Worm (Caenorhabditis elegans) whole organism, young adult: ENCODE measurements around the gene bcas-2.

Experiments used
- B0261.1 ChIP-seq: sonication (generic microtip); optimal IDR thresholded peaks from 2 replicates; lab custom pipeline; 2016; ENCODE audit warnings: mild to moderate bottlenecking, missing genetic modification characterization, moderate library complexity, missing compliant biosample characterization
- B0336.3 ChIP-seq: fragments of 200-800 bp; sonication (Bioruptor generic); IDR thresholded peaks from 2 replicates; pipeline ENCODE4 v1.3.6; 2022; ENCODE audit warnings: missing genetic modification characterization, missing compliant biosample characterization
- C17E4.6 ChIP-seq: fragments of 200-800 bp; sonication (Bioruptor generic); IDR thresholded peaks from 2 replicates; pipeline ENCODE4 v1.3.6; 2022; ENCODE audit warnings: missing genetic modification reagents, missing genetic modification characterization, missing compliant biosample characterization
- F10E7.11 ChIP-seq: sonication (generic microtip); optimal IDR thresholded peaks from 2 replicates; lab custom pipeline; 2017; ENCODE audit warnings: mild to moderate bottlenecking, missing genetic modification characterization, moderate library complexity, missing compliant biosample characterization
- F33H1.4 ChIP-seq: fragments of 200-800 bp; sonication (Bioruptor generic); IDR thresholded peaks from 2 replicates; pipeline ENCODE4 v1.3.6; 2022; ENCODE audit warnings: missing genetic modification reagents, missing genetic modification characterization, missing compliant biosample characterization
- F39B2.1 ChIP-seq: fragments of 200-800 bp; sonication (Bioruptor generic); IDR thresholded peaks from 2 replicates; pipeline ENCODE4 v1.3.6; 2022; ENCODE audit warnings: missing genetic modification reagents, missing genetic modification characterization, missing compliant biosample characterization
- K11D2.4 ChIP-seq: fragments of 200-800 bp; sonication (Bioruptor generic); IDR thresholded peaks from 2 replicates; pipeline ENCODE4 v1.3.6; 2022; ENCODE audit warnings: missing genetic modification reagents, missing genetic modification characterization, missing compliant biosample characterization
- T07F8.4 ChIP-seq: sonication (generic microtip); optimal IDR thresholded peaks from 2 replicates; lab custom pipeline; 2016; ENCODE audit warnings: mild to moderate bottlenecking, missing genetic modification characterization, moderate library complexity, missing compliant biosample characterization
- Y56A3A.18 ChIP-seq: fragments of 200-800 bp; sonication (Bioruptor generic); IDR thresholded peaks from 2 replicates; pipeline ENCODE4 v1.3.6; 2022; ENCODE audit warnings: missing genetic modification reagents, missing genetic modification characterization, missing compliant biosample characterization
- Y67H2A.10 ChIP-seq: fragments of 200-800 bp; sonication (Bioruptor generic); conservative IDR thresholded peaks from 2 replicates; pipeline ENCODE4 v1.3.6; 2022; ENCODE audit warnings: missing genetic modification reagents, missing genetic modification characterization, missing compliant biosample characterization
- athp-1 ChIP-seq: sonication (generic microtip); optimal IDR thresholded peaks from 2 replicates; lab custom pipeline; 2017; ENCODE audit warnings: mild to moderate bottlenecking, missing genetic modification characterization, missing compliant biosample characterization
- attf-6 ChIP-seq: fragments of 200-800 bp; sonication (Bioruptor generic); IDR thresholded peaks from 2 replicates; pipeline ENCODE4 v1.3.6; 2022; ENCODE audit warnings: missing genetic modification reagents, missing genetic modification characterization, missing compliant biosample characterization
- cebp-1 ChIP-seq, 2 experiments: fragments of 200-800 bp in 1 of 2; sonication (Bioruptor generic) in 1 of 2; sonication (generic microtip) in 1 of 2; IDR thresholded peaks in 1 of 2; optimal IDR thresholded peaks in 1 of 2; 2 replicates each; pipeline versions ENCODE4 v1.3.6 to Lab custom; 2017 to 2022; ENCODE audit warnings: missing compliant biosample characterization in 2 of 2, missing genetic modification characterization in 2 of 2, mild to moderate bottlenecking in 1 of 2, missing genetic modification reagents in 1 of 2, moderate library complexity in 1 of 2
- ceh-100 ChIP-seq: fragments of 200-800 bp; sonication (Bioruptor generic); IDR thresholded peaks from 2 replicates; pipeline ENCODE4 v1.3.6; 2022; ENCODE audit warnings: missing genetic modification reagents, missing genetic modification characterization, missing compliant biosample characterization
- dox-1 ChIP-seq: fragments of 200-800 bp; sonication (Bioruptor generic); IDR thresholded peaks from 2 replicates; pipeline ENCODE4 v1.3.6; 2022; ENCODE audit warnings: missing genetic modification reagents, missing genetic modification characterization, missing compliant biosample characterization
- efl-1 ChIP-seq: fragments of 150-350 bp; optimal IDR thresholded peaks from 2 replicates; lab custom pipeline; 2014; ENCODE audit warnings: missing biosample characterization, missing genetic modification reagents, missing genetic modification characterization
- egl-18 ChIP-seq: fragments of 200-800 bp; sonication (Bioruptor generic); IDR thresholded peaks from 2 replicates; pipeline ENCODE4 v1.3.6; 2022; ENCODE audit warnings: missing genetic modification reagents, missing genetic modification characterization, missing compliant biosample characterization
- egrh-3 ChIP-seq: fragments of 200-800 bp; sonication (Bioruptor generic); IDR thresholded peaks from 2 replicates; pipeline ENCODE4 v1.3.6; 2022; ENCODE audit warnings: missing genetic modification reagents, missing genetic modification characterization, missing compliant biosample characterization
- ekl-4 ChIP-seq: fragments of 200-800 bp; sonication (Bioruptor generic); IDR thresholded peaks from 2 replicates; pipeline ENCODE4 v1.3.6; 2022; ENCODE audit warnings: missing genetic modification reagents, missing genetic modification characterization, missing compliant biosample characterization
- fkh-3 ChIP-seq: sonication (generic microtip); optimal IDR thresholded peaks from 2 replicates; lab custom pipeline; 2016; ENCODE audit warnings: mild to moderate bottlenecking, missing genetic modification characterization, missing compliant biosample characterization
- gei-17 ChIP-seq: fragments of 200-800 bp; sonication (Bioruptor generic); optimal IDR thresholded peaks from 2 replicates; lab custom pipeline; 2018; ENCODE audit warnings: mild to moderate bottlenecking, missing genetic modification characterization, missing compliant biosample characterization
- hlh-26 ChIP-seq: fragments of 200-800 bp; sonication (Bioruptor generic); conservative IDR thresholded peaks from 2 replicates; pipeline ENCODE4 v1.3.6; 2022; ENCODE audit warnings: missing genetic modification reagents, missing genetic modification characterization, missing compliant biosample characterization
- hsf-1 ChIP-seq: fragments of 200-800 bp; sonication (Bioruptor generic); IDR thresholded peaks from 2 replicates; pipeline ENCODE4 v1.3.6; 2022; ENCODE audit warnings: missing genetic modification reagents, missing genetic modification characterization, missing compliant biosample characterization
- lag-1 ChIP-seq: fragments of 200-800 bp; sonication (Bioruptor generic); IDR thresholded peaks from 2 replicates; pipeline ENCODE4 v1.3.6; 2022; ENCODE audit warnings: missing genetic modification reagents, missing genetic modification characterization, missing compliant biosample characterization
- let-526 ChIP-seq: fragments of 200-800 bp; sonication (Bioruptor generic); IDR thresholded peaks from 2 replicates; pipeline ENCODE4 v1.3.6; 2022; ENCODE audit warnings: missing genetic modification reagents, missing genetic modification characterization, missing compliant biosample characterization
- let-607 ChIP-seq, 2 experiments: fragments of 200-800 bp in 1 of 2; sonication (Bioruptor generic) in 1 of 2; sonication (generic microtip) in 1 of 2; optimal IDR thresholded peaks; 2 replicates each; lab custom pipeline; 2016 to 2018; ENCODE audit warnings: mild to moderate bottlenecking in 2 of 2, missing compliant biosample characterization in 2 of 2, missing genetic modification characterization in 2 of 2, moderate library complexity in 2 of 2, missing genotype in 1 of 2
- lin-40 ChIP-seq: sonication (generic microtip); optimal IDR thresholded peaks from 2 replicates; lab custom pipeline; 2016; ENCODE audit warnings: missing genetic modification characterization, mild to moderate bottlenecking, missing compliant biosample characterization, missing genotype, missing genetic modification reagents
- lir-1 ChIP-seq: fragments of 200-800 bp; sonication (Bioruptor generic); conservative IDR thresholded peaks from 2 replicates; pipeline ENCODE4 v1.3.6; 2022; ENCODE audit warnings: missing genetic modification reagents, missing genetic modification characterization, missing compliant biosample characterization
- lsl-1 ChIP-seq: fragments of 200-800 bp; sonication (Bioruptor generic); optimal IDR thresholded peaks from 2 replicates; lab custom pipeline; 2018; ENCODE audit warnings: mild to moderate bottlenecking, missing genetic modification characterization, moderate library complexity, missing compliant biosample characterization
- madf-6 ChIP-seq: fragments of 200-800 bp; sonication (Bioruptor generic); IDR thresholded peaks from 2 replicates; pipeline ENCODE4 v1.3.6; 2022; ENCODE audit warnings: missing genetic modification reagents, missing genetic modification characterization, missing compliant biosample characterization
- mxl-1 ChIP-seq: sonication (generic microtip); optimal IDR thresholded peaks from 2 replicates; lab custom pipeline; 2016; ENCODE audit warnings: missing genetic modification characterization, missing compliant biosample characterization
- nhr-179 ChIP-seq: sonication (generic microtip); optimal IDR thresholded peaks from 2 replicates; lab custom pipeline; 2016; ENCODE audit warnings: mild to moderate bottlenecking, missing genetic modification characterization, missing compliant biosample characterization
- nhr-27 ChIP-seq: fragments of 200-800 bp; sonication (Bioruptor generic); optimal IDR thresholded peaks from 2 replicates; lab custom pipeline; 2018; ENCODE audit warnings: mild to moderate bottlenecking, missing genetic modification characterization, moderate library complexity, missing compliant biosample characterization
- pha-4 ChIP-seq: fragments of 150-350 bp; sonication (generic microtip); optimal IDR thresholded peaks from 2 replicates; lab custom pipeline; 2014; ENCODE audit warnings: missing biosample characterization, missing genetic modification reagents, missing genetic modification characterization
- rcor-1 ChIP-seq: fragments of 200-800 bp; sonication (Bioruptor generic); IDR thresholded peaks from 2 replicates; pipeline ENCODE4 v1.3.6; 2022; ENCODE audit warnings: missing genetic modification reagents, missing genetic modification characterization, missing compliant biosample characterization
- rec-8 ChIP-seq, 2 experiments: sonication (generic microtip); optimal IDR thresholded peaks; 2 replicates each; lab custom pipeline; 2016; ENCODE audit warnings: mild to moderate bottlenecking in 2 of 2, missing genetic modification characterization in 2 of 2, missing genetic modification reagents in 2 of 2, missing genotype in 2 of 2, missing biosample characterization in 1 of 2, missing compliant biosample characterization in 1 of 2, moderate library complexity in 1 of 2
- repo-1 ChIP-seq: sonication (generic microtip); optimal IDR thresholded peaks from 2 replicates; lab custom pipeline; 2017; ENCODE audit warnings: mild to moderate bottlenecking, missing genetic modification characterization, missing compliant biosample characterization
- sea-2 ChIP-seq: fragments of 200-800 bp; sonication (Bioruptor generic); IDR thresholded peaks from 2 replicates; pipeline ENCODE4 v1.3.6; 2022; ENCODE audit warnings: missing genetic modification characterization, missing compliant biosample characterization
- snpc-1.1 ChIP-seq: sonication (generic microtip); optimal IDR thresholded peaks from 2 replicates; lab custom pipeline; 2017; ENCODE audit warnings: missing genetic modification characterization, mild to moderate bottlenecking, missing compliant biosample characterization, antibody characterized with exemption, moderate library complexity, missing genotype, missing genetic modification reagents; ENCODE audit not compliant: insufficient read depth
- snpc-4 ChIP-seq, 5 experiments: fragments of 150-350 bp in 1 of 5; sonication (generic microtip) in 4 of 5; optimal IDR thresholded peaks; 2 replicates each; lab custom pipeline; 2014 to 2018; ENCODE audit warnings: missing genetic modification characterization in 5 of 5, missing biosample characterization in 3 of 5, antibody characterized with exemption in 2 of 5, mild to moderate bottlenecking in 2 of 5, missing compliant biosample characterization in 2 of 5, missing genotype in 2 of 5, moderate library complexity in 2 of 5, missing genetic modification reagents in 1 of 5
- sptf-2 ChIP-seq: fragments of 200-800 bp; sonication (Bioruptor generic); optimal IDR thresholded peaks from 2 replicates; lab custom pipeline; 2018; ENCODE audit warnings: mild to moderate bottlenecking, missing genetic modification characterization, missing compliant biosample characterization
- tbp1 ChIP-seq: fragments of 200-800 bp; sonication (Bioruptor generic); optimal IDR thresholded peaks from 2 replicates; lab custom pipeline; 2018; ENCODE audit warnings: mild to moderate bottlenecking, missing genetic modification characterization, missing compliant biosample characterization
- unc-130 ChIP-seq: sonication (generic microtip); optimal IDR thresholded peaks from 2 replicates; lab custom pipeline; 2016; ENCODE audit warnings: missing genetic modification reagents, missing genetic modification characterization, missing compliant biosample characterization
- zfh-2 ChIP-seq: fragments of 200-800 bp; sonication (Bioruptor generic); conservative IDR thresholded peaks from 2 replicates; pipeline ENCODE4 v1.3.6; 2022; ENCODE audit warnings: missing genetic modification reagents, missing genetic modification characterization, missing compliant biosample characterization
- ztf-3 ChIP-seq: fragments of 200-800 bp; sonication (Bioruptor generic); optimal IDR thresholded peaks from 2 replicates; lab custom pipeline; 2018; ENCODE audit warnings: mild to moderate bottlenecking, missing genetic modification characterization, missing compliant biosample characterization
- ztf-6 ChIP-seq: fragments of 200-800 bp; sonication (Bioruptor generic); IDR thresholded peaks from 2 replicates; pipeline ENCODE4 v1.3.6; 2022; ENCODE audit warnings: missing genetic modification reagents, missing genetic modification characterization, missing compliant biosample characterization

bcas-2 gene

ce11 chrIII:6210215-6210822, 35.3 kb downstream of the bcas-2 start (continued):
- no peak for TF ChIP-seq cebp-1 (GFP tag; IDR thresholded peaks at IDR 0.05; lab: Robert Waterston, UW)
- no peak for TF ChIP-seq cebp-1 (tag; optimal IDR thresholded peaks at IDR 0.05; lab: Kevin White, UChicago)
- no peak for TF ChIP-seq Y67H2A.10
- no peak for TF ChIP-seq gei-17
- peak; percentile 4 for TF ChIP-seq B0261.1 (tag; lab: Kevin White, UChicago)
- peak; percentile 73 for TF ChIP-seq tbp1 (GFP tag; lab: Kevin White, UChicago)
- TF ChIP-seq lin-40 = no peak
- TF ChIP-seq ztf-3 (GFP tag; lab: Kevin White, UChicago) = no peak
- TF ChIP-seq let-607 (tag; optimal IDR thresholded peaks at IDR 0.05; lab: Kevin White, UChicago) = no peak
- peak; percentile 64 for TF ChIP-seq athp-1 (tag; lab: Kevin White, UChicago)
- TF ChIP-seq pha-4 (tag; lab: Kevin White, UChicago) = no peak
- TF ChIP-seq lag-1 (GFP tag; lab: Robert Waterston, UW) = no peak
- no peak for TF ChIP-seq nhr-179 (tag; lab: Kevin White, UChicago)
- no peak for TF ChIP-seq T07F8.4 (tag; lab: Kevin White, UChicago)
- TF ChIP-seq egrh-3 (GFP tag; lab: Robert Waterston, UW) = no peak
- peak; percentile 63 for TF ChIP-seq B0336.3
- TF ChIP-seq sptf-2 = no peak
- no peak for TF ChIP-seq F39B2.1
- TF ChIP-seq rec-8 (tag; optimal IDR thresholded peaks at IDR 0.05; lab: Kevin White, UChicago) = peak in 1 of 2 experiments; percentile 27
- 0 out of 2 replicates have a peak, but pooled peaks have one; percentile 40 for TF ChIP-seq rcor-1 (GFP tag; lab: Robert Waterston, UW)
- no peak for TF ChIP-seq sea-2
- no peak for TF ChIP-seq fkh-3 (tag; lab: Kevin White, UChicago)
- TF ChIP-seq F33H1.4 (GFP tag; lab: Robert Waterston, UW) = peak; percentile 35; the same call in 1 of the 2 replicates
- TF ChIP-seq dox-1 (GFP tag; lab: Robert Waterston, UW) = no peak; the same call in 1 of the 2 replicates
- no peak for TF ChIP-seq ztf-6
- TF ChIP-seq Y56A3A.18 (GFP tag; lab: Robert Waterston, UW) = no peak
- peak; percentile 97 for TF ChIP-seq snpc-1.1
- TF ChIP-seq ekl-4 (GFP tag; lab: Robert Waterston, UW) = 0 out of 2 replicates have a peak, but pooled peaks have one; percentile 42
- TF ChIP-seq mxl-1 (tag; lab: Kevin White, UChicago) = no peak
- TF ChIP-seq K11D2.4 (GFP tag; lab: Robert Waterston, UW) = no peak
- peak; percentile 68 for TF ChIP-seq madf-6 (GFP tag; lab: Robert Waterston, UW)
- no peak for TF ChIP-seq efl-1
- TF ChIP-seq lir-1 (GFP tag; lab: Robert Waterston, UW) = 0 out of 2 replicates have a peak, but pooled peaks have one; percentile 9
- no peak for TF ChIP-seq ceh-100 (GFP tag; lab: Robert Waterston, UW)
- TF ChIP-seq zfh-2 (GFP tag; lab: Robert Waterston, UW) = no peak
- TF ChIP-seq nhr-27 (tag; lab: Kevin White, UChicago) = no peak
- TF ChIP-seq let-526 (GFP tag; lab: Robert Waterston, UW) = no peak
- TF ChIP-seq egl-18 (GFP tag; lab: Robert Waterston, UW) = no peak
- TF ChIP-seq lsl-1 = peak; percentile 62
- no peak for TF ChIP-seq hsf-1 (GFP tag; lab: Robert Waterston, UW)
- TF ChIP-seq snpc-4 (GFP tag; optimal IDR thresholded peaks at IDR 0.05; lab: Kevin White, UChicago) = peak; percentile 90
- peak; percentile 85 to 93 (median 90) for TF ChIP-seq snpc-4 (tag; optimal IDR thresholded peaks at IDR 0.05; lab: Kevin White, UChicago)
- no peak for TF ChIP-seq F10E7.11 (tag; lab: Kevin White, UChicago)
- no peak for TF ChIP-seq C17E4.6 (GFP tag; lab: Robert Waterston, UW)
- no peak for TF ChIP-seq unc-130 (GFP tag; lab: Kevin White, UChicago)
- no peak for TF ChIP-seq hlh-26 (GFP tag; lab: Robert Waterston, UW)
- peak; percentile 21 for TF ChIP-seq repo-1 (tag; lab: Kevin White, UChicago)
- TF ChIP-seq attf-6 (GFP tag; lab: Robert Waterston, UW) = peak; percentile 85; the same call in 1 of the 2 replicates
